Fruit fly (Drosophila melanogaster): ENCODE data around the gene Trissin.

Trissin gene

DNA sequence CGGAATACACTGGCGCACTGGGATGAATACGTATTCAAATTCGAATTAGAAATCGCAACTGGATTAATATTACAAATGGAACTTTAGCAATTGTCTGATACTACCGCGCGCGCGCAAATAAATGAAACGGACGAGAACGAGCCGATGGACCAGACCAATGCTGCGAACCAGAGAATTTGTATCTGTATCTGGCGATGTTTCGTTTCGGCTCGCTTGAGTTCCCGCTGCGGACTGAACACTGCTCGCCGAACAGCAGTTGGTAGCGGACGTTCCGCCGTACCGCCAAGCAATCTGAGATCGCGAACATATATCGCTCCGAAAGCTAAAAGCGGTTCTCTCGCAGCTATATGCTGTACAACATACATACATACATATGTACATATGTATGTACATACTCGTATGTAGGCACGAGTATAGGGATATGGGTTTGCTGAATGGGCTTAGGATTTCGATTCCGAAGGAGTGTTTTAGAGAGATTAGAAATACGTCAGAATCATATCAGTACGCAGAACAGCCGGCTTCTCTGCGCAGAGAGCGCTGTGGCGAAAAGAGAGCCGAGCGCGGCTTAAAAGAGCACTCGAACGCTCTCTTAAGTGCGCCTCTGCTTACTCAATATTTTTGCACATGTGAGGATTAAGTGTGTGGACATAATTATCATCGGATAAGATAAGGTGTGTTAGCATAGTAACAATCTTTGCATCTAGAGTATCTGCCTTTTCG is 9.1 kb downstream of the Trissin start, which contains the start of gene AdamTS-A (continued):
- no peak for TF ChIP-seq shn (GFP tag; optimal IDR thresholded peaks at IDR 0.05)
- peak; percentile 20 for TF ChIP-seq Med (GFP tag)
- no peak for TF ChIP-seq wdn (GFP tag; IDR thresholded peaks at IDR 0.05)
- no peak for TF ChIP-seq gcm (GFP tag; optimal IDR thresholded peaks at IDR 0.05)
- TF ChIP-seq GATAe (GFP tag; conservative IDR thresholded peaks at IDR 0.05) = no peak
- TF ChIP-seq E2f1 (GFP tag; IDR thresholded peaks at IDR 0.05) = 0 out of 2 replicates have a peak, but pooled peaks have one; percentile 15
- TF ChIP-seq CG2129 (GFP tag; IDR thresholded peaks at IDR 0.05; ENCODE audit: partially characterized antibody) = no peak
- TF ChIP-seq twi (tag; optimal IDR thresholded peaks at IDR 0.05) = no peak
- no peak for TF ChIP-seq ems (GFP tag; optimal IDR thresholded peaks at IDR 0.05)
- TF ChIP-seq croc (GFP tag; conservative IDR thresholded peaks at IDR 0.05) = no peak
- no peak; the same call in 1 of the 2 replicates for TF ChIP-seq Adf1 (GFP tag; IDR thresholded peaks at IDR 0.05)
- TF ChIP-seq dpn (GFP tag; optimal IDR thresholded peaks at IDR 0.05) = no peak
- TF ChIP-seq mirr (GFP tag; optimal IDR thresholded peaks at IDR 0.05) = peak; percentile 1
- peak; percentile 53 for TF ChIP-seq yki (optimal IDR thresholded peaks at IDR 0.05)
- 0 out of 3 replicates have a peak, but pooled peaks have one; percentile 31 for TF ChIP-seq ci (GFP tag; IDR thresholded peaks at IDR 0.05)
- peak; percentile 2 for TF ChIP-seq lab (GFP tag; optimal IDR thresholded peaks at IDR 0.05)
- TF ChIP-seq amos (GFP tag; IDR thresholded peaks at IDR 0.05; ENCODE audit: partially characterized antibody) = peak; percentile 30; the same call in 1 of the 2 replicates
- no peak for TF ChIP-seq inv (GFP tag; IDR thresholded peaks at IDR 0.05; ENCODE audit: partially characterized antibody)
- TF ChIP-seq CG11247 (GFP tag; IDR thresholded peaks at IDR 0.05) = no peak
- no peak for TF ChIP-seq CG7963 (GFP tag; IDR thresholded peaks at IDR 0.05; ENCODE audit: partially characterized antibody)
- TF ChIP-seq vnd (GFP tag; IDR thresholded peaks at IDR 0.05; ENCODE audit: partially characterized antibody) = no peak
- no peak for TF ChIP-seq CG42726 (GFP tag; IDR thresholded peaks at IDR 0.05; ENCODE audit: partially characterized antibody)
- no peak for TF ChIP-seq salm (tag; optimal IDR thresholded peaks at IDR 0.05)
- peak; percentile 40; the same call in 1 of the 2 replicates for TF ChIP-seq CG13287 (GFP tag; IDR thresholded peaks at IDR 0.05; ENCODE audit: partially characterized antibody)
- TF ChIP-seq Trl (optimal IDR thresholded peaks at IDR 0.05) = peak; percentile 77 to 82
- no peak for TF ChIP-seq Trl (GFP tag; optimal IDR thresholded peaks at IDR 0.05)
- TF ChIP-seq CG7928 (GFP tag; optimal IDR thresholded peaks at IDR 0.05) = no peak
- no peak for TF ChIP-seq CG12071 (GFP tag; optimal IDR thresholded peaks at IDR 0.05)
- TF ChIP-seq CG10959 (GFP tag; IDR thresholded peaks at IDR 0.05) = no peak
- no peak for TF ChIP-seq CG4424 (GFP tag; optimal IDR thresholded peaks at IDR 0.05)
- peak; percentile 23; the same call in 1 of the 2 replicates for TF ChIP-seq CG14014 (GFP tag; IDR thresholded peaks at IDR 0.05)
- TF ChIP-seq CG11456 (GFP tag; IDR thresholded peaks at IDR 0.05) = no peak
- TF ChIP-seq ab (GFP tag; optimal IDR thresholded peaks at IDR 0.05) = no peak
- no peak for TF ChIP-seq cas (GFP tag; IDR thresholded peaks at IDR 0.05)
- no peak for TF ChIP-seq pnt (GFP tag; optimal IDR thresholded peaks at IDR 0.05)
- peak; percentile 2 for TF ChIP-seq sd (tag; optimal IDR thresholded peaks at IDR 0.05)
- TF ChIP-seq D19A (tag; optimal IDR thresholded peaks at IDR 0.05) = no peak
- no peak for TF ChIP-seq D (optimal IDR thresholded peaks at IDR 0.05)
- TF ChIP-seq D (GFP tag; optimal IDR thresholded peaks at IDR 0.05) = no peak
- no peak for TF ChIP-seq CG7556 (GFP tag; optimal IDR thresholded peaks at IDR 0.05)
- no peak for TF ChIP-seq CoRest (tag; optimal IDR thresholded peaks at IDR 0.05)
- peak; percentile 24; the same call in 1 of the 2 replicates for TF ChIP-seq MBD-R2 (GFP tag; IDR thresholded peaks at IDR 0.05)
- no peak for TF ChIP-seq fu2 (GFP tag; optimal IDR thresholded peaks at IDR 0.05)
- TF ChIP-seq so (GFP tag; IDR thresholded peaks at IDR 0.05) = 0 out of 3 replicates have a peak, but pooled peaks have one; percentile 34
- TF ChIP-seq scrt (GFP tag; optimal IDR thresholded peaks at IDR 0.05) = no peak
- no peak for TF ChIP-seq lola (GFP tag; optimal IDR thresholded peaks at IDR 0.05)
- peak; percentile 82 for TF ChIP-seq CG2199 (GFP tag; IDR thresholded peaks at IDR 0.05)
- TF ChIP-seq lmd (GFP tag; IDR thresholded peaks at IDR 0.05) = no peak
- no peak for TF ChIP-seq Nf-YC (tag; optimal IDR thresholded peaks at IDR 0.05)
- TF ChIP-seq aop (GFP tag; IDR thresholded peaks at IDR 0.05) = no peak
- no peak for TF ChIP-seq h (optimal IDR thresholded peaks at IDR 0.05)
